Worm (Caenorhabditis elegans): ENCODE results near the gene xnd-1.
A peak's percentile ranks its signal among the peaks of the same experiment; 100 is the strongest.

xnd-1 gene

ce11 chrIII:5622232-5623009, 18.2 kb downstream of the xnd-1 start:
- TF ChIP-seq ceh-27 (GFP tag; optimal IDR thresholded peaks at IDR 0.05) (no peak), him-1 (tag; optimal IDR thresholded peaks at IDR 0.05) (no peak), F39B2.1 (GFP tag; IDR thresholded peaks at IDR 0.05) (no peak), ceh-79 (tag; optimal IDR thresholded peaks at IDR 0.05) (no peak), nfya-1 (tag; optimal IDR thresholded peaks at IDR 0.05; ENCODE audit: borderline replicate concordance, insufficient read depth) (no peak), akir-1 (GFP tag; optimal IDR thresholded peaks at IDR 0.05) (no peak), mxl-1 (tag; optimal IDR thresholded peaks at IDR 0.05) (no peak), ekl-4 (GFP tag; IDR thresholded peaks at IDR 0.05) (no peak), fkh-3 (tag; optimal IDR thresholded peaks at IDR 0.05) (no peak), tlf-1 (GFP tag; optimal IDR thresholded peaks at IDR 0.05) (no peak), sdz-38 (tag; optimal IDR thresholded peaks at IDR 0.05) (no peak), pbrm-1 (GFP tag; IDR thresholded peaks at IDR 0.05) (no peak), F57C9.4 (tag; optimal IDR thresholded peaks at IDR 0.05) (no peak), Y67H2A.10 (GFP tag; conservative IDR thresholded peaks at IDR 0.05) (no peak), aptf-2 (GFP tag; conservative IDR thresholded peaks at IDR 0.05) (no peak), lin-26 (GFP tag; IDR thresholded peaks at IDR 0.05) (no peak), lsy-27 (tag; optimal IDR thresholded peaks at IDR 0.05; ENCODE audit: borderline replicate concordance, insufficient read depth) (no peak)

ce11 chrIII:5623418-5623817, 19.2 kb downstream of the xnd-1 start:
- TF ChIP-seq bed-1 (GFP tag; IDR thresholded peaks at IDR 0.05) (no peak), zfh-2 (GFP tag; conservative IDR thresholded peaks at IDR 0.05) (0 out of 2 replicates have a peak, but pooled peaks have one; percentile 33), K12H6.12 (tag; optimal IDR thresholded peaks at IDR 0.05) (no peak), Y95B8A.8 (GFP tag; IDR thresholded peaks at IDR 0.05) (no peak), dpff-1 (tag; optimal IDR thresholded peaks at IDR 0.05) (no peak), ama-1 (optimal IDR thresholded peaks at IDR 0.05) (no peak), ama-1 (GFP tag; optimal IDR thresholded peaks at IDR 0.05) (no peak)

DNA sequence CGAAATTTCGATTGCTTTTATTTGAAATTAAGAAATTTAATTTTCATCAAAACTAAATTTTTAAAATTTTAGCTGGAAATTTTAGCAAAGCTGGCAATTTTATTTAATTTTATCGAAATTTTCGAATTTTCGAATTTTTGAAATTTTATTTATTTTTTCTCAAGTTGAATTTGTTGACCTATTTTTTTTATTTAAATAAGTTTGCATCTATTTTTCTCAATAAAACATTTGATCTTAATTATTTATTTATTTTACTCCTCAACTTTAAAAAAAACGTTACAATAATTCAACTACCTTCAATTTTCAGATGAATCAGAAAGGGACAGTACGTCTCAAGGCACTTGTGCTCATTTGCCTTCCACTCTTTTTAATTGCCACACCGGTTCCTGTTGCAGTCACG, 20.6 kb downstream of the xnd-1 start, which contains the start of gene daf-4:
daf-4 (plus strand) TSS at position 301 of the 400 bp plus-strand sequence.
- TF ChIP-seq K11D2.4 (GFP tag; IDR thresholded peaks at IDR 0.05) (no peak), let-607 (tag; optimal IDR thresholded peaks at IDR 0.05) (no peak), tlf-1 (GFP tag; optimal IDR thresholded peaks at IDR 0.05) (no peak), xnd-1 (tag; optimal IDR thresholded peaks at IDR 0.05) (no peak), madf-6 (GFP tag; IDR thresholded peaks at IDR 0.05) (no peak), ets-4 (GFP tag; optimal IDR thresholded peaks at IDR 0.05) (no peak), mxl-1 (tag; optimal IDR thresholded peaks at IDR 0.05) (no peak), ztf-6 (GFP tag; IDR thresholded peaks at IDR 0.05) (no peak), nhr-80 (tag; optimal IDR thresholded peaks at IDR 0.05) (no peak), B0336.3 (GFP tag; IDR thresholded peaks at IDR 0.05) (no peak), somi-1 (GFP tag; optimal IDR thresholded peaks at IDR 0.05) (no peak)

DNA sequence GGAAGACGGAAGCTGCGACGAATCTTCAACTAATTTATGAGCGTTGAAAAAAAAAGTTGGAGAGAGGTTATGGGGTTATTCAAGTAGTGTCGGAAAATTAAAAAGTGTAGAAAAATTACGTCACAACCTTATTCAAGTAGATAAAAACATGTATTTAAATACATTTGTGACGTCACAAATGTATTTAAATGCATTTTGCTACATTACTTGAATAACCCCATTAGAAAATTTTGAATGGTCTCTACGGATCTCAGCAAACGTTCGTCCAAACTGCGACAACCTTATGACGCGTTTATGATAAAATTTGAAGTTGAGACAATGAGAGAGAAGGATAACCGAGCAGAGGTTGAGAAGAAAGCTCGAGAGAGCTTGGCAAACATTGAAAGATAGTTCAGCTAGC, 23.3 kb downstream of the xnd-1 start:
- 0 out of 2 replicates have a peak, but pooled peaks have one; percentile 5 for TF ChIP-seq aptf-2 (GFP tag; conservative IDR thresholded peaks at IDR 0.05)
